Worm (Caenorhabditis elegans) whole organism, early embryonic: Measurements from ENCODE around the gene W04H10.6.

Source experiments
- aly-1 ChIP-seq: sonication (generic microtip); optimal IDR thresholded peaks from 2 replicates; lab custom pipeline; 2016; ENCODE audit warnings: missing genetic modification characterization, missing compliant biosample characterization
- ama-1 ChIP-seq: fragments of 150-350 bp; optimal IDR thresholded peaks from 2 replicates; lab custom pipeline; 2014
- ceh-36 ChIP-seq: sonication (generic microtip); optimal IDR thresholded peaks from 2 replicates; lab custom pipeline; 2016; ENCODE audit warnings: missing genetic modification characterization, inconsistent platforms, missing compliant biosample characterization
- ets-7 ChIP-seq: sonication (generic microtip); optimal IDR thresholded peaks from 2 replicates; lab custom pipeline; 2016; ENCODE audit warnings: missing genotype, missing genetic modification characterization, missing compliant biosample characterization
- flt-1 ChIP-seq: fragments of 200-800 bp; sonication (Bioruptor generic); IDR thresholded peaks from 2 replicates; pipeline ENCODE4 v1.3.6; 2022; ENCODE audit warnings: missing genetic modification characterization, missing compliant biosample characterization
- hmbx-1 ChIP-seq: sonication (generic microtip); optimal IDR thresholded peaks from 2 replicates; lab custom pipeline; 2016; ENCODE audit warnings: mild to moderate bottlenecking, missing genetic modification characterization, missing compliant biosample characterization
- pes-1 ChIP-seq: fragments of 200-800 bp; sonication (Bioruptor generic); IDR thresholded peaks from 2 replicates; pipeline ENCODE4 v1.3.6; 2022; ENCODE audit warnings: missing genetic modification reagents, missing genetic modification characterization, missing compliant biosample characterization

- no peak for TF ChIP-seq hmbx-1
- TF ChIP-seq flt-1 (GFP tag; lab: Robert Waterston, UW), result no peak
- no peak for TF ChIP-seq ama-1
- no peak for TF ChIP-seq pes-1 (GFP tag; lab: Robert Waterston, UW)
- TF ChIP-seq aly-1 (tag; lab: Kevin White, UChicago), result no peak
- TF ChIP-seq ets-7 (tag; lab: Kevin White, UChicago), result no peak
- TF ChIP-seq ceh-36 (tag; lab: Kevin White, UChicago), result no peak
Observed at ce11 chrII:572010-572409, 36.2 kb downstream of the W04H10.6 start, which contains the start of gene mlt-8.
